Fruit fly (Drosophila melanogaster) whole organism, embryonic: ENCODE results near the gene CG31898.

Source experiments
- Antp ChIP-seq: fragments of 200-800 bp; sonication (Bioruptor generic); optimal IDR thresholded peaks from 3 replicates; lab custom pipeline; 2016; ENCODE audit warnings: missing biosample characterization, missing genetic modification characterization
- Bgb ChIP-seq: fragments of 200-800 bp; sonication (Bioruptor generic); IDR thresholded peaks from 2 replicates; pipeline ENCODE4 v1.3.6; 2022; ENCODE audit warnings: missing biosample characterization, missing genetic modification characterization; ENCODE audit not compliant: partially characterized antibody
- CG10147 ChIP-seq: fragments of 200-800 bp; sonication (Bioruptor generic); optimal IDR thresholded peaks from 2 replicates; lab custom pipeline; 2019; ENCODE audit warnings: missing biosample characterization, mild to moderate bottlenecking, missing genetic modification characterization, moderate library complexity
- CG10321 ChIP-seq: fragments of 200-800 bp; sonication (Bioruptor generic); IDR thresholded peaks from 2 replicates; pipeline ENCODE4 v1.3.6; 2022; ENCODE audit warnings: missing biosample characterization, missing genetic modification characterization
- CG11085 ChIP-seq: fragments of 200-800 bp; sonication (Bioruptor generic); IDR thresholded peaks from 2 replicates; pipeline ENCODE4 v1.3.6; 2022; ENCODE audit warnings: missing biosample characterization, missing genetic modification characterization
- CG12104 ChIP-seq: fragments of 200-800 bp; sonication (Bioruptor generic); optimal IDR thresholded peaks from 3 replicates; lab custom pipeline; 2016; ENCODE audit warnings: missing biosample characterization, missing genetic modification characterization
- CG12391 ChIP-seq: fragments of 200-800 bp; sonication (Bioruptor generic); optimal IDR thresholded peaks from 3 replicates; lab custom pipeline; 2018; ENCODE audit warnings: missing biosample characterization, mild to moderate bottlenecking, missing genetic modification characterization, moderate library complexity
- CG12744 ChIP-seq: fragments of 200-800 bp; sonication (Bioruptor generic); optimal IDR thresholded peaks from 2 replicates; lab custom pipeline; 2016; ENCODE audit warnings: missing biosample characterization, missing genetic modification characterization
- CG13296 ChIP-seq: fragments of 200-800 bp; sonication (Bioruptor generic); optimal IDR thresholded peaks from 3 replicates; lab custom pipeline; 2018; ENCODE audit warnings: missing biosample characterization, mild to moderate bottlenecking, missing genetic modification characterization
- CG14710 ChIP-seq: fragments of 200-800 bp; sonication (Bioruptor generic); optimal IDR thresholded peaks from 3 replicates; lab custom pipeline; 2019; ENCODE audit warnings: missing biosample characterization, mild to moderate bottlenecking, missing genetic modification characterization, moderate library complexity
- CG17359 ChIP-seq: fragments of 200-800 bp; sonication (Bioruptor generic); optimal IDR thresholded peaks from 3 replicates; lab custom pipeline; 2018; ENCODE audit warnings: missing biosample characterization, mild to moderate bottlenecking, missing genetic modification characterization, moderate library complexity
- CG18764 ChIP-seq: fragments of 200-800 bp; sonication (Bioruptor generic); optimal IDR thresholded peaks from 3 replicates; lab custom pipeline; 2016; ENCODE audit warnings: missing biosample characterization, missing genetic modification characterization
- CG2116 ChIP-seq: fragments of 200-800 bp; sonication (Bioruptor generic); optimal IDR thresholded peaks from 3 replicates; lab custom pipeline; 2018; ENCODE audit warnings: missing biosample characterization, mild to moderate bottlenecking, missing genetic modification characterization
- CG3281 ChIP-seq: fragments of 200-800 bp; sonication (Bioruptor generic); optimal IDR thresholded peaks from 3 replicates; lab custom pipeline; 2017; ENCODE audit warnings: missing biosample characterization, mild to moderate bottlenecking, missing genetic modification characterization
- CG34224 ChIP-seq: fragments of 200-800 bp; sonication (Bioruptor generic); IDR thresholded peaks from 3 replicates; pipeline ENCODE4 v1.3.6; 2022; ENCODE audit warnings: missing biosample characterization, missing genetic modification characterization; ENCODE audit not compliant: partially characterized antibody
- CG4707 ChIP-seq: fragments of 200-800 bp; sonication (Bioruptor generic); optimal IDR thresholded peaks from 2 replicates; lab custom pipeline; 2018; ENCODE audit warnings: missing biosample characterization, mild to moderate bottlenecking, missing genetic modification characterization, moderate library complexity
- CG6683 ChIP-seq: fragments of 200-800 bp; sonication (Bioruptor generic); optimal IDR thresholded peaks from 2 replicates; lab custom pipeline; 2017; ENCODE audit warnings: missing biosample characterization, mild to moderate bottlenecking, missing genetic modification characterization, missing genetic modification reagents
- CG9215 ChIP-seq: fragments of 200-800 bp; sonication (Bioruptor generic); IDR thresholded peaks from 2 replicates; pipeline ENCODE4 v1.3.6; 2022; ENCODE audit warnings: missing biosample characterization, missing genetic modification characterization
- CG9437 ChIP-seq: fragments of 200-800 bp; sonication (Bioruptor generic); optimal IDR thresholded peaks from 2 replicates; lab custom pipeline; 2018; ENCODE audit warnings: missing biosample characterization, mild to moderate bottlenecking, missing genetic modification characterization
- Camta ChIP-seq: fragments of 200-800 bp; sonication (Bioruptor generic); optimal IDR thresholded peaks from 2 replicates; lab custom pipeline; 2016; ENCODE audit warnings: missing biosample characterization, missing genetic modification characterization
- CrebB ChIP-seq: fragments of 200-800 bp; sonication (Bioruptor generic); optimal IDR thresholded peaks from 3 replicates; lab custom pipeline; 2018; ENCODE audit warnings: missing biosample characterization, mild to moderate bottlenecking, missing genetic modification characterization
- Dip3 ChIP-seq: fragments of 200-800 bp; sonication (Bioruptor generic); optimal IDR thresholded peaks from 3 replicates; lab custom pipeline; 2016; ENCODE audit warnings: missing biosample characterization, missing genetic modification characterization
- Ets65A ChIP-seq: fragments of 200-800 bp; sonication (Bioruptor generic); peaks from one replicate; lab custom pipeline; 2016; ENCODE audit warnings: missing biosample characterization, missing genetic modification characterization
- Hmx ChIP-seq: fragments of 200-800 bp; sonication (Bioruptor generic); optimal IDR thresholded peaks from 2 replicates; lab custom pipeline; 2016; ENCODE audit warnings: missing biosample characterization, missing genetic modification characterization
- Jarid2 ChIP-seq: fragments of 200-800 bp; sonication (Bioruptor generic); optimal IDR thresholded peaks from 3 replicates; lab custom pipeline; 2017; ENCODE audit warnings: mild to moderate bottlenecking, missing biosample characterization, missing genetic modification reagents, missing genetic modification characterization
- Nf-YA ChIP-seq: fragments of 200-800 bp; sonication (Bioruptor generic); IDR thresholded peaks from 2 replicates; pipeline ENCODE4 v1.3.6; 2022; ENCODE audit warnings: missing biosample characterization, missing genetic modification characterization
- Ptx1 ChIP-seq: fragments of 200-800 bp; sonication (Bioruptor generic); IDR thresholded peaks from 2 replicates; pipeline ENCODE4 v1.3.6; 2022; ENCODE audit warnings: missing biosample characterization, missing genetic modification characterization
- ap ChIP-seq: fragments of 200-800 bp; sonication (Bioruptor generic); IDR thresholded peaks from 2 replicates; pipeline ENCODE4 v1.3.6; 2022; ENCODE audit warnings: missing biosample characterization, missing genetic modification characterization
- ato ChIP-seq: fragments of 200-800 bp; sonication (Bioruptor generic); IDR thresholded peaks from 2 replicates; pipeline ENCODE4 v1.3.6; 2022; ENCODE audit warnings: missing biosample characterization, missing genetic modification characterization; ENCODE audit not compliant: partially characterized antibody
- chif ChIP-seq, 2 experiments: fragments of 200-800 bp; sonication (Bioruptor generic); optimal IDR thresholded peaks; 3 replicates each; lab custom pipeline; 2016; ENCODE audit warnings: missing biosample characterization in 2 of 2, missing genetic modification characterization in 2 of 2
- dmrt11E ChIP-seq: fragments of 200-800 bp; sonication (Bioruptor generic); optimal IDR thresholded peaks from 3 replicates; lab custom pipeline; 2018; ENCODE audit warnings: missing biosample characterization, mild to moderate bottlenecking, missing genetic modification characterization, moderate library complexity
- ftz-f1 ChIP-seq: fragments of 200-800 bp; sonication (Bioruptor generic); optimal IDR thresholded peaks from 2 replicates; lab custom pipeline; 2016; ENCODE audit warnings: missing biosample characterization, missing genetic modification characterization
- inv ChIP-seq: fragments of 200-800 bp; sonication (Bioruptor generic); IDR thresholded peaks from 2 replicates; pipeline ENCODE4 v1.3.6; 2022; ENCODE audit warnings: missing biosample characterization, missing genetic modification characterization; ENCODE audit not compliant: partially characterized antibody
- maf-S ChIP-seq: fragments of 200-800 bp; sonication (Bioruptor generic); optimal IDR thresholded peaks from 2 replicates; lab custom pipeline; 2016; ENCODE audit warnings: missing biosample characterization, missing genetic modification characterization
- nerfin-2 ChIP-seq: fragments of 200-800 bp; sonication (Bioruptor generic); IDR thresholded peaks from 2 replicates; pipeline ENCODE4 v1.3.6; 2022; ENCODE audit warnings: missing biosample characterization, missing genetic modification characterization; ENCODE audit not compliant: partially characterized antibody
- nmo ChIP-seq: fragments of 200-800 bp; sonication (Bioruptor generic); optimal IDR thresholded peaks from 2 replicates; lab custom pipeline; 2018; ENCODE audit warnings: missing biosample characterization, mild to moderate bottlenecking, missing genetic modification characterization, moderate library complexity
- otp ChIP-seq: fragments of 200-800 bp; sonication (Bioruptor generic); IDR thresholded peaks from 3 replicates; pipeline ENCODE4, ENCODE4 v1.3.6; 2022; ENCODE audit warnings: missing biosample characterization, missing genetic modification characterization
- phol ChIP-seq: fragments of 200-800 bp; sonication (Bioruptor generic); optimal IDR thresholded peaks from 3 replicates; lab custom pipeline; 2018; ENCODE audit warnings: missing biosample characterization, mild to moderate bottlenecking, missing genetic modification characterization, moderate library complexity
- prd ChIP-seq, 3 experiments: fragments of >200 bp in 2 of 3; fragments of 200-800 bp in 1 of 3; sonication (Bioruptor generic) in 1 of 3; optimal IDR thresholded peaks in 2 of 3; IDR thresholded peaks in 1 of 3; 2 replicates in 2 of 3; 3 replicates in 1 of 3; pipeline versions ENCODE4 v1.3.6 to Lab custom; 2017 to 2022; ENCODE audit warnings: missing biosample characterization in 1 of 3, missing genetic modification characterization in 1 of 3
- pros ChIP-seq: fragments of 200-800 bp; sonication (Bioruptor generic); optimal IDR thresholded peaks from 3 replicates; lab custom pipeline; 2019; ENCODE audit warnings: missing biosample characterization, mild to moderate bottlenecking, missing genetic modification characterization, moderate library complexity
- pzg ChIP-seq: fragments of 200-800 bp; sonication (Bioruptor generic); optimal IDR thresholded peaks from 3 replicates; lab custom pipeline; 2018; ENCODE audit warnings: missing biosample characterization, mild to moderate bottlenecking, missing genetic modification characterization, moderate library complexity
- sqz ChIP-seq: fragments of 200-800 bp; sonication (Bioruptor generic); optimal IDR thresholded peaks from 3 replicates; lab custom pipeline; 2018; ENCODE audit warnings: missing biosample characterization, mild to moderate bottlenecking, missing genetic modification characterization
- sr ChIP-seq: fragments of 200-800 bp; sonication (Bioruptor generic); IDR thresholded peaks from 3 replicates; pipeline ENCODE4 v1.3.6; 2022; ENCODE audit warnings: missing biosample characterization, missing genetic modification characterization
- tap ChIP-seq: fragments of 200-800 bp; optimal IDR thresholded peaks from 3 replicates; lab custom pipeline; 2019; ENCODE audit warnings: missing biosample characterization, mild to moderate bottlenecking, missing genetic modification characterization, moderate library complexity
- tna ChIP-seq: fragments of 200-800 bp; sonication (Bioruptor generic); IDR thresholded peaks from 2 replicates; pipeline ENCODE4 v1.3.6; 2022; ENCODE audit warnings: missing biosample characterization, missing genetic modification characterization; ENCODE audit not compliant: partially characterized antibody
- unpg ChIP-seq: fragments of 200-800 bp; sonication (Bioruptor generic); optimal IDR thresholded peaks from 3 replicates; lab custom pipeline; 2018; ENCODE audit warnings: missing biosample characterization, mild to moderate bottlenecking, missing genetic modification characterization, moderate library complexity

The CG31898 gene

dm6 chr2L:8403286-8404270 lies 3.4 kb downstream of the CG31898 start, which contains the start of gene emb (continued):
- TF ChIP-seq Antp (GFP tag; lab: Kevin White, UChicago) (peak; percentile 59), nerfin-2 (GFP tag; lab: Robert Waterston, UW) (peak; percentile 100), CG10321 (GFP tag; lab: Robert Waterston, UW) (no peak), dmrt11E (tag; lab: Kevin White, UChicago) (peak; percentile 48), pzg (GFP tag; lab: Kevin White, UChicago) (peak; percentile 97), Ptx1 (GFP tag; lab: Robert Waterston, UW) (0 out of 2 replicates have a peak, but pooled peaks have one; percentile 2), Nf-YA (GFP tag; lab: Robert Waterston, UW) (no peak), prd (optimal IDR thresholded peaks at IDR 0.05; lab: Kevin White, UChicago) (no peak), prd (GFP tag; IDR thresholded peaks at IDR 0.05; lab: Robert Waterston, UW) (peak; percentile 31; the same call in 1 of the 3 replicates), Ets65A (GFP tag; lab: Kevin White, UChicago) (peak; percentile 94), CG10147 (GFP tag; lab: Kevin White, UChicago) (no peak), ftz-f1 (GFP tag; lab: Kevin White, UChicago) (peak; percentile 19), Camta (GFP tag; lab: Kevin White, UChicago) (no peak), inv (GFP tag; lab: Robert Waterston, UW) (peak; percentile 90), tap (tag; lab: Kevin White, UChicago) (no peak), CG14710 (tag; lab: Kevin White, UChicago) (peak; percentile 97), CG9215 (peak; percentile 17; the same call in 1 of the 2 replicates), ap (GFP tag; lab: Robert Waterston, UW) (no peak), chif (GFP tag; optimal IDR thresholded peaks at IDR 0.05; lab: Kevin White, UChicago) (peak; percentile 47 to 52), tna (GFP tag; lab: Robert Waterston, UW) (peak; percentile 99), Bgb (peak; percentile 97), Dip3 (GFP tag; lab: Kevin White, UChicago) (no peak), Jarid2 (GFP tag; lab: Kevin White, UChicago) (no peak), CG13296 (GFP tag; lab: Kevin White, UChicago) (no peak), CG12391 (peak; percentile 80), CG11085 (GFP tag; lab: Robert Waterston, UW) (no peak), CG34224 (peak; percentile 95), CG6683 (GFP tag; lab: Kevin White, UChicago) (no peak), phol (tag; lab: Kevin White, UChicago) (peak; percentile 68), CG3281 (GFP tag; lab: Kevin White, UChicago) (peak; percentile 73), CG9437 (GFP tag; lab: Kevin White, UChicago) (peak; percentile 68), sqz (GFP tag; lab: Kevin White, UChicago) (peak; percentile 67), maf-S (peak; percentile 30), Hmx (GFP tag; lab: Kevin White, UChicago) (no peak), CG12744 (GFP tag; lab: Kevin White, UChicago) (peak; percentile 9), sr (GFP tag; lab: Robert Waterston, UW) (no peak), otp (GFP tag; lab: Robert Waterston, UW) (0 out of 3 replicates have a peak, but pooled peaks have one; percentile 9), unpg (GFP tag; lab: Kevin White, UChicago) (no peak), CrebB (tag; lab: Kevin White, UChicago) (peak; percentile 33), CG17359 (tag; lab: Kevin White, UChicago) (peak; percentile 19), CG12104 (GFP tag; lab: Kevin White, UChicago) (peak; percentile 52), pros (GFP tag; lab: Kevin White, UChicago) (no peak), CG2116 (GFP tag; lab: Kevin White, UChicago) (peak; percentile 100), nmo (GFP tag; lab: Kevin White, UChicago) (peak; percentile 77), CG18764 (GFP tag; lab: Kevin White, UChicago) (peak; percentile 29), CG4707 (no peak), ato (GFP tag; lab: Robert Waterston, UW) (peak; percentile 99)
